Fruit fly (Drosophila melanogaster) whole organism, embryonic: ENCODE data around the gene FucTA.
A peak's percentile ranks its signal among the peaks of the same experiment; 100 is the strongest.

ENCODE experiments used
- BEAF-32 ChIP-seq: fragments of 200-800 bp; sonication (Bioruptor generic); optimal IDR thresholded peaks from 3 replicates; lab custom pipeline; 2017; ENCODE audit warnings: missing biosample characterization, missing genetic modification characterization, mild to moderate bottlenecking, moderate library complexity, missing genetic modification reagents
- CG10431 ChIP-seq: fragments of 200-800 bp; sonication (Bioruptor generic); optimal IDR thresholded peaks from 3 replicates; lab custom pipeline; 2018; ENCODE audit warnings: missing biosample characterization, mild to moderate bottlenecking, missing genetic modification characterization
- CG12391 ChIP-seq: fragments of 200-800 bp; sonication (Bioruptor generic); optimal IDR thresholded peaks from 3 replicates; lab custom pipeline; 2018; ENCODE audit warnings: missing biosample characterization, mild to moderate bottlenecking, missing genetic modification characterization, moderate library complexity
- CG13624 ChIP-seq: fragments of 200-800 bp; sonication (Bioruptor generic); optimal IDR thresholded peaks from 2 replicates; lab custom pipeline; 2016; ENCODE audit warnings: missing biosample characterization, missing genetic modification characterization
- CG15479 ChIP-seq: fragments of 200-800 bp; sonication (Bioruptor generic); optimal IDR thresholded peaks from 3 replicates; lab custom pipeline; 2019; ENCODE audit warnings: missing biosample characterization, mild to moderate bottlenecking, missing genetic modification characterization, moderate library complexity
- CG2202 ChIP-seq: fragments of 200-800 bp; sonication (Bioruptor generic); optimal IDR thresholded peaks from 2 replicates; lab custom pipeline; 2018; ENCODE audit warnings: missing biosample characterization, mild to moderate bottlenecking, missing genetic modification characterization
- CG2889 ChIP-seq: fragments of 200-800 bp; sonication (Bioruptor generic); IDR thresholded peaks from 3 replicates; pipeline ENCODE4 v1.3.6; 2022; ENCODE audit warnings: missing biosample characterization, missing genetic modification characterization
- CG32772 ChIP-seq: fragments of 200-800 bp; sonication (Bioruptor generic); IDR thresholded peaks from 2 replicates; pipeline ENCODE4 v1.3.6; 2022; ENCODE audit warnings: missing biosample characterization, missing genetic modification characterization
- CG4424 ChIP-seq: fragments of 200-800 bp; sonication (Bioruptor generic); optimal IDR thresholded peaks from 3 replicates; lab custom pipeline; 2016; ENCODE audit warnings: missing biosample characterization, missing genetic modification characterization
- CG7556 ChIP-seq: fragments of 200-800 bp; sonication (Bioruptor generic); optimal IDR thresholded peaks from 2 replicates; lab custom pipeline; 2017; ENCODE audit warnings: missing biosample characterization, mild to moderate bottlenecking, missing genetic modification characterization
- CG8281 ChIP-seq: fragments of 200-800 bp; sonication (Bioruptor generic); optimal IDR thresholded peaks from 2 replicates; lab custom pipeline; 2018; ENCODE audit warnings: missing biosample characterization, mild to moderate bottlenecking, missing genetic modification characterization, moderate library complexity
- CG8290 ChIP-seq, 3 experiments: fragments of 200-800 bp; sonication (Bioruptor generic); optimal IDR thresholded peaks; 2 replicates each; lab custom pipeline; 2016 to 2019; ENCODE audit warnings: missing biosample characterization in 3 of 3, missing genetic modification characterization in 3 of 3, mild to moderate bottlenecking in 2 of 3, moderate library complexity in 1 of 3
- CG8359 ChIP-seq: fragments of 200-800 bp; sonication (Bioruptor generic); optimal IDR thresholded peaks from 2 replicates; lab custom pipeline; 2017; ENCODE audit warnings: missing biosample characterization, mild to moderate bottlenecking, missing genetic modification characterization, borderline replicate concordance
- CG8924 ChIP-seq: fragments of 200-800 bp; optimal IDR thresholded peaks from 3 replicates; lab custom pipeline; 2019; ENCODE audit warnings: missing biosample characterization, mild to moderate bottlenecking, missing genetic modification characterization, moderate library complexity
- CG9215 ChIP-seq: fragments of 200-800 bp; sonication (Bioruptor generic); IDR thresholded peaks from 2 replicates; pipeline ENCODE4 v1.3.6; 2022; ENCODE audit warnings: missing biosample characterization, missing genetic modification characterization
- CG9437 ChIP-seq: fragments of 200-800 bp; sonication (Bioruptor generic); optimal IDR thresholded peaks from 2 replicates; lab custom pipeline; 2018; ENCODE audit warnings: missing biosample characterization, mild to moderate bottlenecking, missing genetic modification characterization
- CG9609 ChIP-seq: fragments of 200-800 bp; sonication (Bioruptor generic); optimal IDR thresholded peaks from 3 replicates; lab custom pipeline; 2016; ENCODE audit warnings: missing biosample characterization, missing genetic modification characterization
- D ChIP-seq, 2 experiments: fragments of 200-800 bp in 1 of 2; fragments of >200 bp in 1 of 2; sonication (Bioruptor generic) in 1 of 2; optimal IDR thresholded peaks; 2 replicates in 1 of 2; 3 replicates in 1 of 2; lab custom pipeline; 2017; ENCODE audit warnings: mild to moderate bottlenecking in 1 of 2, missing biosample characterization in 1 of 2, missing genetic modification characterization in 1 of 2, missing genetic modification reagents in 1 of 2
- Elba2 ChIP-seq: fragments of 200-800 bp; sonication (Bioruptor generic); optimal IDR thresholded peaks from 3 replicates; lab custom pipeline; 2016; ENCODE audit warnings: missing biosample characterization, missing genetic modification characterization
- Hr78 ChIP-seq, 2 experiments: fragments of 200-800 bp in 1 of 2; fragments of >200 bp in 1 of 2; sonication (Bioruptor generic) in 1 of 2; optimal IDR thresholded peaks; 2 replicates each; lab custom pipeline; 2017 to 2019; ENCODE audit warnings: missing biosample characterization in 2 of 2, missing genetic modification characterization in 2 of 2, mild to moderate bottlenecking in 1 of 2, moderate library complexity in 1 of 2
- MBD-R2 ChIP-seq: fragments of 200-800 bp; sonication (Bioruptor generic); IDR thresholded peaks from 2 replicates; pipeline ENCODE4 v1.3.6; 2022; ENCODE audit warnings: missing biosample characterization, missing genetic modification characterization
- MESR4 ChIP-seq: fragments of 200-800 bp; sonication (Bioruptor generic); optimal IDR thresholded peaks from 2 replicates; lab custom pipeline; 2018; ENCODE audit warnings: missing biosample characterization, mild to moderate bottlenecking, missing genetic modification characterization, moderate library complexity
- Mad ChIP-seq: fragments of 200-800 bp; sonication (Bioruptor generic); optimal IDR thresholded peaks from 2 replicates; lab custom pipeline; 2016; ENCODE audit warnings: missing biosample characterization, missing genetic modification characterization
- NC2β ChIP-seq: fragments of 200-800 bp; sonication (Bioruptor generic); optimal IDR thresholded peaks from 2 replicates; lab custom pipeline; 2016; ENCODE audit warnings: missing biosample characterization, missing genetic modification characterization
- Neu2 ChIP-seq: fragments of 200-800 bp; sonication (Bioruptor generic); optimal IDR thresholded peaks from 3 replicates; lab custom pipeline; 2016; ENCODE audit warnings: missing biosample characterization, missing genetic modification characterization, borderline replicate concordance
- Opbp ChIP-seq: fragments of 200-800 bp; sonication (Bioruptor generic); IDR thresholded peaks from 3 replicates; pipeline ENCODE4 v1.3.6; 2022; ENCODE audit warnings: missing biosample characterization, missing genetic modification characterization; ENCODE audit not compliant: partially characterized antibody
- Ravus ChIP-seq: fragments of 200-800 bp; sonication (Bioruptor generic); IDR thresholded peaks from 2 replicates; pipeline ENCODE4 v1.3.6; 2022; ENCODE audit warnings: missing biosample characterization, missing genetic modification characterization
- Six4 ChIP-seq: fragments of 200-800 bp; sonication (Bioruptor generic); optimal IDR thresholded peaks from 2 replicates; lab custom pipeline; 2016; ENCODE audit warnings: missing biosample characterization, missing genetic modification characterization
- Sox100B ChIP-seq: fragments of 200-800 bp; sonication (Bioruptor generic); optimal IDR thresholded peaks from 3 replicates; lab custom pipeline; 2018; ENCODE audit warnings: missing biosample characterization, mild to moderate bottlenecking, missing genetic modification characterization
- Spps ChIP-seq: fragments of 200-800 bp; sonication (Bioruptor generic); optimal IDR thresholded peaks from 2 replicates; lab custom pipeline; 2018; ENCODE audit warnings: missing biosample characterization, mild to moderate bottlenecking, missing genetic modification characterization
- Taf1 ChIP-seq: fragments of 200-800 bp; sonication (Bioruptor generic); IDR thresholded peaks from 2 replicates; pipeline ENCODE4 v1.3.6; 2022; ENCODE audit warnings: missing biosample characterization, missing genetic modification characterization
- ac ChIP-seq: fragments of 200-800 bp; sonication (Bioruptor generic); optimal IDR thresholded peaks from 3 replicates; lab custom pipeline; 2017; ENCODE audit warnings: missing biosample characterization, mild to moderate bottlenecking, missing genetic modification characterization
- ase ChIP-seq: fragments of 200-800 bp; sonication (Bioruptor generic); IDR thresholded peaks from 3 replicates; pipeline ENCODE4 v1.3.6; 2022; ENCODE audit warnings: missing biosample characterization, missing genetic modification characterization
- crc ChIP-seq: fragments of 200-800 bp; sonication (Bioruptor generic); optimal IDR thresholded peaks from 2 replicates; lab custom pipeline; 2016; ENCODE audit warnings: missing biosample characterization, missing genetic modification characterization
- eyg ChIP-seq: fragments of 200-800 bp; sonication (Bioruptor generic); optimal IDR thresholded peaks from 3 replicates; lab custom pipeline; 2016; ENCODE audit warnings: missing biosample characterization, missing genetic modification characterization
- gce ChIP-seq: fragments of 200-800 bp; sonication (Bioruptor generic); IDR thresholded peaks from 3 replicates; pipeline ENCODE4 v1.3.6; 2022; ENCODE audit warnings: missing biosample characterization, missing genetic modification characterization
- gcm ChIP-seq: fragments of 200-800 bp; sonication (Bioruptor generic); optimal IDR thresholded peaks from 2 replicates; lab custom pipeline; 2019; ENCODE audit warnings: missing biosample characterization, mild to moderate bottlenecking, missing genetic modification characterization, moderate library complexity
- gro ChIP-seq: fragments of 200-800 bp; sonication (Bioruptor generic); optimal IDR thresholded peaks from 2 replicates; lab custom pipeline; 2016; ENCODE audit warnings: missing biosample characterization, missing genetic modification characterization
- gsb ChIP-seq: fragments of 200-800 bp; sonication (Bioruptor generic); IDR thresholded peaks from 2 replicates; pipeline ENCODE4 v1.3.6; 2022; ENCODE audit warnings: missing biosample characterization, missing genetic modification characterization
- gsb-n ChIP-seq: fragments of 200-800 bp; sonication (Bioruptor generic); optimal IDR thresholded peaks from 3 replicates; lab custom pipeline; 2018; ENCODE audit warnings: missing biosample characterization, mild to moderate bottlenecking, missing genetic modification characterization
- kah ChIP-seq: fragments of 200-800 bp; sonication (Bioruptor generic); optimal IDR thresholded peaks from 2 replicates; lab custom pipeline; 2018; ENCODE audit warnings: missing biosample characterization, mild to moderate bottlenecking, missing genetic modification characterization
- lola ChIP-seq, 3 experiments: fragments of >200 bp in 2 of 3; fragments of 200-800 bp in 1 of 3; sonication (Bioruptor generic) in 1 of 3; optimal IDR thresholded peaks; 2 replicates each; lab custom pipeline; 2017 to 2019; ENCODE audit warnings: missing biosample characterization in 3 of 3, missing genetic modification characterization in 3 of 3, mild to moderate bottlenecking in 1 of 3, moderate library complexity in 1 of 3
- mld ChIP-seq: fragments of 200-800 bp; sonication (Bioruptor generic); IDR thresholded peaks from 3 replicates; pipeline ENCODE4 v1.3.6; 2022; ENCODE audit warnings: missing biosample characterization, missing genetic modification characterization; ENCODE audit not compliant: partially characterized antibody
- pzg ChIP-seq: fragments of 200-800 bp; sonication (Bioruptor generic); optimal IDR thresholded peaks from 3 replicates; lab custom pipeline; 2018; ENCODE audit warnings: missing biosample characterization, mild to moderate bottlenecking, missing genetic modification characterization, moderate library complexity
- ranshi ChIP-seq: fragments of 200-800 bp; sonication (Bioruptor generic); IDR thresholded peaks from 2 replicates; pipeline ENCODE4 v1.3.6; 2022; ENCODE audit warnings: missing biosample characterization, missing genetic modification characterization
- sens-2 ChIP-seq: fragments of 200-800 bp; sonication (Bioruptor generic); IDR thresholded peaks from 2 replicates; pipeline ENCODE4 v1.3.6; 2022; ENCODE audit warnings: missing biosample characterization, missing genetic modification characterization
- slou ChIP-seq: fragments of 200-800 bp; sonication (Bioruptor generic); optimal IDR thresholded peaks from 3 replicates; lab custom pipeline; 2016; ENCODE audit warnings: missing biosample characterization, missing genetic modification characterization
- trem ChIP-seq: fragments of 200-800 bp; optimal IDR thresholded peaks from 3 replicates; lab custom pipeline; 2019; ENCODE audit warnings: missing biosample characterization, mild to moderate bottlenecking, missing genetic modification characterization, moderate library complexity
- z ChIP-seq: fragments of 200-800 bp; sonication (Bioruptor generic); IDR thresholded peaks from 3 replicates; pipeline ENCODE4 v1.3.6; 2022; ENCODE audit warnings: missing biosample characterization, missing genetic modification characterization

The FucTA gene

DNA sequence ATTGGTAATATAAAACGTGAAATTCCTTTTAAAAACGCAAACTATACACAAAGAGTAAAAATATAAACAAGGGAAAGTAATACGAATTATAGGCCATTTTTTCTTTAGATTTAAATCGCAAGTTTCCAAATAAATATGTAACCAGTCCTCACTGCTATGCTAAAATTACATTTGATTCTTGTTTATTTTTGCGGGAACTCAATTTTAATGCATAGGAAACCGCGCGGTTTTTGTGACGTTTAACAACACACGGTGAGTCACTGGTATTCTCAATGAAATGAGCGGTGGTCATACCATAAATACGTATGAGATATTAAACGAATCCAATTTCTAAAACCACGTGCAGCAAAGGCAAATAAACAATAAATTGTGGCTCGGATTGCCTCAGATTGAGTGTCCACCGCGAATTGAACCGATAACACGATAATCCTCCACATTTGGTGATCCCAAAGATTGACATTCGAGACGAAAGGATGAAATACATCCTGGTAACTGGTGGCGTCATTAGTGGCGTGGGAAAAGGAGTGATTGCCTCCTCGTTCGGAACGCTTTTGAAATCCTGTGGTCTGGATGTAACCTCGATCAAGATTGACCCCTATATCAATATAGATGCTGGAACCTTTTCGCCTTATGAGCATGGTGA is 48.9 kb upstream of the FucTA start, which contains the start of gene Ctps (continued):
- no peak for TF ChIP-seq CG2202 (tag; lab: Kevin White, UChicago)
- TF ChIP-seq CG4424, result no peak
- TF ChIP-seq Taf1 (GFP tag; lab: Robert Waterston, UW), result no peak
- TF ChIP-seq CG13624 (GFP tag; lab: Kevin White, UChicago), result peak; percentile 24
- TF ChIP-seq sens-2 (GFP tag; lab: Robert Waterston, UW), result no peak
- peak; percentile 65 for TF ChIP-seq MESR4 (GFP tag; lab: Kevin White, UChicago)
- TF ChIP-seq gce, result no peak
- peak; percentile 35 for TF ChIP-seq gro
- no peak for TF ChIP-seq CG8290 (GFP tag; optimal IDR thresholded peaks at IDR 0.05; lab: Kevin White, UChicago)
- TF ChIP-seq CG8290 (tag; optimal IDR thresholded peaks at IDR 0.05; lab: Kevin White, UChicago), result peak in 1 of 2 experiments; percentile 61
- no peak for TF ChIP-seq Ravus (GFP tag; lab: Robert Waterston, UW)
- TF ChIP-seq CG9215 (GFP tag; lab: Robert Waterston, UW), result no peak
- TF ChIP-seq trem, result peak; percentile 13
- TF ChIP-seq CG7556, result no peak
- TF ChIP-seq CG8281 (tag; lab: Kevin White, UChicago), result no peak
- no peak for TF ChIP-seq Mad (GFP tag; lab: Kevin White, UChicago)
- no peak for TF ChIP-seq Elba2
- TF ChIP-seq CG15479 (GFP tag; lab: Kevin White, UChicago), result no peak
- TF ChIP-seq CG10431 (GFP tag; lab: Kevin White, UChicago), result no peak
- no peak for TF ChIP-seq gsb-n (tag; lab: Kevin White, UChicago)
- TF ChIP-seq ase (GFP tag; lab: Robert Waterston, UW), result no peak
- TF ChIP-seq D (optimal IDR thresholded peaks at IDR 0.05; lab: Kevin White, UChicago), result no peak
- no peak for TF ChIP-seq D (GFP tag; optimal IDR thresholded peaks at IDR 0.05; lab: Kevin White, UChicago)
- no peak for TF ChIP-seq Neu2 (GFP tag; lab: Kevin White, UChicago)
- TF ChIP-seq kah, result no peak
- TF ChIP-seq Spps (tag; lab: Kevin White, UChicago), result no peak
- TF ChIP-seq CG8924 (tag; lab: Kevin White, UChicago), result no peak
- TF ChIP-seq CG2889, result no peak
- no peak for TF ChIP-seq gsb (GFP tag; lab: Robert Waterston, UW)
- TF ChIP-seq pzg (GFP tag; lab: Kevin White, UChicago), result peak; percentile 75
- no peak for TF ChIP-seq crc (GFP tag; lab: Kevin White, UChicago)
- TF ChIP-seq ac (GFP tag; lab: Kevin White, UChicago), result no peak
- TF ChIP-seq Six4, result no peak
- TF ChIP-seq NC2β (GFP tag; lab: Kevin White, UChicago), result no peak
- TF ChIP-seq Hr78 (GFP tag; optimal IDR thresholded peaks at IDR 0.05; lab: Kevin White, UChicago), result no peak
- TF ChIP-seq Sox100B (GFP tag; lab: Kevin White, UChicago), result peak; percentile 10
- peak; percentile 18 for TF ChIP-seq BEAF-32 (GFP tag; lab: Kevin White, UChicago)
- TF ChIP-seq MBD-R2 (GFP tag; lab: Robert Waterston, UW), result peak; percentile 50
- TF ChIP-seq CG9609, result no peak
- no peak for TF ChIP-seq lola (GFP tag; optimal IDR thresholded peaks at IDR 0.05; lab: Kevin White, UChicago)
- TF ChIP-seq CG9437 (GFP tag; lab: Kevin White, UChicago), result no peak
- TF ChIP-seq mld (GFP tag; lab: Robert Waterston, UW), result no peak
- TF ChIP-seq CG12391 (tag; lab: Kevin White, UChicago), result peak; percentile 41
- no peak for TF ChIP-seq slou
- TF ChIP-seq gcm, result no peak
- TF ChIP-seq z (GFP tag; lab: Robert Waterston, UW), result 0 out of 3 replicates have a peak, but pooled peaks have one; percentile 7
- TF ChIP-seq ranshi (GFP tag; lab: Robert Waterston, UW), result no peak
- TF ChIP-seq CG32772, result no peak
- no peak for TF ChIP-seq eyg
- no peak for TF ChIP-seq CG8359
- no peak for TF ChIP-seq Opbp (GFP tag; lab: Robert Waterston, UW)
